Worm (Caenorhabditis elegans): ENCODE measurements around the gene W09C2.9.

W09C2.9 gene

ce11 chrIV:9615511-9615910, 7.7 kb downstream of the W09C2.9 start (continued):
- TF ChIP-seq sptf-1 (tag; optimal IDR thresholded peaks at IDR 0.05) (no peak), elt-2 (tag; optimal IDR thresholded peaks at IDR 0.05) (no peak), fos-1 (tag; optimal IDR thresholded peaks at IDR 0.05) (no peak), zag-1 (tag; optimal IDR thresholded peaks at IDR 0.05) (no peak), lin-39 (tag; optimal IDR thresholded peaks at IDR 0.05) (no peak), swsn-7 (tag; optimal IDR thresholded peaks at IDR 0.05) (no peak), hlh-17 (GFP tag; optimal IDR thresholded peaks at IDR 0.05; ENCODE audit: borderline replicate concordance) (no peak), mdl-1 (tag; optimal IDR thresholded peaks at IDR 0.05) (no peak), skn-1 (tag; optimal IDR thresholded peaks at IDR 0.05) (no peak), egl-27 (tag; optimal IDR thresholded peaks at IDR 0.05) (peak in 1 of 2 experiments; percentile 17), irx-1 (tag; optimal IDR thresholded peaks at IDR 0.05) (peak; percentile 39), lin-15B (tag; optimal IDR thresholded peaks at IDR 0.05) (no peak), C16A3.4 (tag; optimal IDR thresholded peaks at IDR 0.05) (no peak), dpl-1 (GFP tag; optimal IDR thresholded peaks at IDR 0.05) (no peak), pqm-1 (tag; optimal IDR thresholded peaks at IDR 0.05) (no peak), nhr-76 (tag; optimal IDR thresholded peaks at IDR 0.05) (no peak), ets-5 (GFP tag; IDR thresholded peaks at IDR 0.05) (no peak), rnt-1 (tag; optimal IDR thresholded peaks at IDR 0.05) (peak; percentile 70), lsy-2 (tag; optimal IDR thresholded peaks at IDR 0.05) (peak in 1 of 2 experiments; percentile 28), unc-30 (tag; optimal IDR thresholded peaks at IDR 0.05) (no peak)

ce11 chrIV:9614695-9615094, 8.5 kb downstream of the W09C2.9 start, which contains the start of gene elt-1:
Gene elt-1 (plus strand): TSS chrIV:9614995.
- TF ChIP-seq lin-35 (GFP tag; optimal IDR thresholded peaks at IDR 0.05), result no peak
- no peak for TF ChIP-seq Y116A8C.19 (tag; optimal IDR thresholded peaks at IDR 0.05; ENCODE audit: borderline replicate concordance)
- TF ChIP-seq sptf-1 (tag; optimal IDR thresholded peaks at IDR 0.05), result no peak
- no peak for TF ChIP-seq ceh-90 (tag; optimal IDR thresholded peaks at IDR 0.05)
- no peak for TF ChIP-seq isw-1 (GFP tag; IDR thresholded peaks at IDR 0.05)
- TF ChIP-seq elt-2 (tag; optimal IDR thresholded peaks at IDR 0.05), result no peak
- no peak for TF ChIP-seq irx-1 (tag; optimal IDR thresholded peaks at IDR 0.05)
- no peak for TF ChIP-seq nhr-28 (tag; optimal IDR thresholded peaks at IDR 0.05)
- no peak for TF ChIP-seq sox-4 (tag; optimal IDR thresholded peaks at IDR 0.05)
- no peak for TF ChIP-seq fkh-10 (GFP tag; optimal IDR thresholded peaks at IDR 0.05)
- TF ChIP-seq dsc-1 (tag; optimal IDR thresholded peaks at IDR 0.05), result no peak
- no peak for TF ChIP-seq ceh-8 (GFP tag; optimal IDR thresholded peaks at IDR 0.05)

- peak; percentile 3 for TF ChIP-seq blmp-1 (tag; optimal IDR thresholded peaks at IDR 0.05)
- no peak for TF ChIP-seq nhr-19 (GFP tag; conservative IDR thresholded peaks at IDR 0.05)
These were observed 9.1 kb downstream of the W09C2.9 start for ce11 chrIV:9614060-9614459.

ce11 chrIV:9613072-9613590, 10.0 kb downstream of the W09C2.9 start:
- TF ChIP-seq efl-1 (optimal IDR thresholded peaks at IDR 0.05), result no peak
- TF ChIP-seq efl-1 (GFP tag; optimal IDR thresholded peaks at IDR 0.05 in 1 of 2), result peak in 1 of 2 experiments; percentile 49
- TF ChIP-seq hpl-2 (GFP tag; optimal IDR thresholded peaks at IDR 0.05), result no peak

- TF ChIP-seq fos-1 (tag; optimal IDR thresholded peaks at IDR 0.05), result no peak
- TF ChIP-seq unc-30 (tag; optimal IDR thresholded peaks at IDR 0.05), result no peak
These were observed 12.2 kb downstream of the W09C2.9 start for ce11 chrIV:9610923-9611322.

- TF ChIP-seq efl-1 (optimal IDR thresholded peaks at IDR 0.05) (no peak), efl-1 (GFP tag; optimal IDR thresholded peaks at IDR 0.05 in 1 of 2) (no peak), nhr-85 (tag) (peak; percentile 62), blmp-1 (tag; optimal IDR thresholded peaks at IDR 0.05) (peak; percentile 45)
These were observed 14.1 kb downstream of the W09C2.9 start for ce11 chrIV:9609095-9609494.

All from whole organism, L1 larva.